Fruit fly (Drosophila melanogaster) whole organism, wandering third instar larva: ENCODE measurements around the gene Nup133.

Source experiments
- Abd-B ChIP-seq: fragments of >200 bp; optimal IDR thresholded peaks from 2 replicates; lab custom pipeline; 2017; ENCODE audit warnings: missing biosample characterization, missing genetic modification characterization
- CG32264 ChIP-seq: fragments of 200-800 bp; sonication (Bioruptor generic); optimal IDR thresholded peaks from 2 replicates; lab custom pipeline; 2016; ENCODE audit warnings: missing biosample characterization, missing genetic modification characterization
- Dfd ChIP-seq: fragments of >200 bp; optimal IDR thresholded peaks from 2 replicates; lab custom pipeline; 2017; ENCODE audit warnings: missing biosample characterization, missing genetic modification characterization
- Mio ChIP-seq: sonication (Bioruptor generic); optimal IDR thresholded peaks from 2 replicates; lab custom pipeline; 2016; ENCODE audit warnings: missing biosample characterization, missing genetic modification characterization
- OdsH ChIP-seq: fragments of 200-800 bp; sonication (Bioruptor generic); optimal IDR thresholded peaks from 2 replicates; lab custom pipeline; 2016; ENCODE audit warnings: missing biosample characterization, mild to moderate bottlenecking, missing genetic modification characterization
- br ChIP-seq: fragments of 200-800 bp; sonication (Bioruptor generic); optimal IDR thresholded peaks from 2 replicates; lab custom pipeline; 2016; ENCODE audit warnings: missing biosample characterization, missing genetic modification characterization
- h ChIP-seq: fragments of 200-800 bp; sonication (Bioruptor generic); optimal IDR thresholded peaks from 3 replicates; lab custom pipeline; 2016; ENCODE audit warnings: missing biosample characterization, mild to moderate bottlenecking, missing genetic modification characterization
- lola ChIP-seq: fragments of >200 bp; optimal IDR thresholded peaks from 2 replicates; lab custom pipeline; 2017; ENCODE audit warnings: missing biosample characterization, missing genetic modification characterization
- psq ChIP-seq: fragments of 200-800 bp; sonication (Bioruptor generic); optimal IDR thresholded peaks from 3 replicates; lab custom pipeline; 2017; ENCODE audit warnings: missing biosample characterization, mild to moderate bottlenecking, missing genetic modification characterization, moderate library complexity
- rgr ChIP-seq: fragments of 200-800 bp; sonication (Bioruptor generic); optimal IDR thresholded peaks from 3 replicates; lab custom pipeline; 2016; ENCODE audit warnings: missing biosample characterization, mild to moderate bottlenecking, missing genetic modification characterization
- usp ChIP-seq: fragments of >200 bp; optimal IDR thresholded peaks from 2 replicates; lab custom pipeline; 2017; ENCODE audit warnings: missing biosample characterization, missing genetic modification characterization
- woc ChIP-seq: sonication (Bioruptor generic); optimal IDR thresholded peaks from 2 replicates; lab custom pipeline; 2016; ENCODE audit warnings: missing biosample characterization, mild to moderate bottlenecking, missing genetic modification characterization

dm6 chr3R:22733751-22734150 is 43.3 kb downstream of the Nup133 start, which contains the start of gene Takl2:
- TF ChIP-seq psq (no peak), Abd-B (GFP tag; lab: Kevin White, UChicago) (no peak), OdsH (GFP tag; lab: Kevin White, UChicago) (no peak), usp (no peak), br (GFP tag; lab: Kevin White, UChicago) (no peak), rgr (GFP tag; lab: Kevin White, UChicago) (no peak), Mio (GFP tag; lab: Kevin White, UChicago) (no peak), CG32264 (no peak), h (GFP tag; lab: Kevin White, UChicago) (no peak), woc (GFP tag; lab: Kevin White, UChicago) (no peak), lola (GFP tag; lab: Kevin White, UChicago) (no peak), Dfd (GFP tag; lab: Kevin White, UChicago) (no peak)
